Worm (Caenorhabditis elegans) whole organism, L4 larva: ENCODE measurements around the gene W10G11.1.

Experiments
- Y75B8A.6 ChIP-seq: fragments of 200-800 bp; sonication (Bioruptor generic); IDR thresholded peaks from 2 replicates; pipeline ENCODE4 v1.3.6; 2022; ENCODE audit warnings: missing genetic modification reagents, missing genetic modification characterization, missing compliant biosample characterization
- arid-1 ChIP-seq: fragments of 200-800 bp; sonication (Bioruptor generic); conservative IDR thresholded peaks from 2 replicates; pipeline ENCODE4 v1.3.6; 2022; ENCODE audit warnings: missing genetic modification reagents, missing genetic modification characterization, missing compliant biosample characterization
- ceh-28 ChIP-seq: fragments of 150-350 bp; optimal IDR thresholded peaks from 2 replicates; lab custom pipeline; 2014; ENCODE audit warnings: missing biosample characterization, missing genetic modification reagents, missing genetic modification characterization
- daf-12 ChIP-seq: fragments of 150-350 bp; optimal IDR thresholded peaks from 2 replicates; lab custom pipeline; 2014; ENCODE audit warnings: missing biosample characterization, missing genetic modification reagents, missing genetic modification characterization
- daf-16 ChIP-seq, 3 experiments: sonication (generic microtip); optimal IDR thresholded peaks; 2 replicates each; lab custom pipeline; 2016 to 2017; ENCODE audit warnings: missing genetic modification characterization in 3 of 3, missing genetic modification reagents in 3 of 3, mild to moderate bottlenecking in 2 of 3, missing compliant biosample characterization in 2 of 3, missing biosample characterization in 1 of 3, moderate library complexity in 1 of 3
- egl-43 ChIP-seq: fragments of 200-800 bp; sonication (Bioruptor generic); IDR thresholded peaks from 2 replicates; pipeline ENCODE4 v1.3.6; 2022; ENCODE audit warnings: missing genetic modification reagents, missing genetic modification characterization, missing compliant biosample characterization
- fkh-10 ChIP-seq: fragments of 150-350 bp; optimal IDR thresholded peaks from 2 replicates; lab custom pipeline; 2014; ENCODE audit warnings: missing biosample characterization, missing genetic modification reagents, missing genetic modification characterization
- hlh-11 ChIP-seq: fragments of 200-800 bp; sonication (Bioruptor generic); optimal IDR thresholded peaks from 2 replicates; lab custom pipeline; 2018; ENCODE audit warnings: mild to moderate bottlenecking, missing genetic modification characterization, missing compliant biosample characterization
- lin-38 ChIP-seq: fragments of 200-800 bp; sonication (Bioruptor generic); IDR thresholded peaks from 2 replicates; pipeline ENCODE4 v1.3.6; 2022; ENCODE audit warnings: missing genetic modification reagents, missing genetic modification characterization, missing compliant biosample characterization
- nhr-102 ChIP-seq: sonication (generic microtip); optimal IDR thresholded peaks from 2 replicates; lab custom pipeline; 2016; ENCODE audit warnings: mild to moderate bottlenecking, missing genetic modification characterization, moderate library complexity, missing compliant biosample characterization
- nhr-48 ChIP-seq: sonication (generic microtip); optimal IDR thresholded peaks from 2 replicates; lab custom pipeline; 2016; ENCODE audit warnings: mild to moderate bottlenecking, missing genetic modification characterization, missing compliant biosample characterization
- spr-1 ChIP-seq: sonication (generic microtip); optimal IDR thresholded peaks from 2 replicates; lab custom pipeline; 2016; ENCODE audit warnings: mild to moderate bottlenecking, missing genetic modification characterization, missing compliant biosample characterization
- tra-1 ChIP-seq: fragments of 200-800 bp; sonication (Bioruptor generic); IDR thresholded peaks from 2 replicates; pipeline ENCODE4 v1.3.6; 2022; ENCODE audit warnings: missing genetic modification reagents, missing genetic modification characterization, missing compliant biosample characterization

Gene W10G11.1

DNA sequence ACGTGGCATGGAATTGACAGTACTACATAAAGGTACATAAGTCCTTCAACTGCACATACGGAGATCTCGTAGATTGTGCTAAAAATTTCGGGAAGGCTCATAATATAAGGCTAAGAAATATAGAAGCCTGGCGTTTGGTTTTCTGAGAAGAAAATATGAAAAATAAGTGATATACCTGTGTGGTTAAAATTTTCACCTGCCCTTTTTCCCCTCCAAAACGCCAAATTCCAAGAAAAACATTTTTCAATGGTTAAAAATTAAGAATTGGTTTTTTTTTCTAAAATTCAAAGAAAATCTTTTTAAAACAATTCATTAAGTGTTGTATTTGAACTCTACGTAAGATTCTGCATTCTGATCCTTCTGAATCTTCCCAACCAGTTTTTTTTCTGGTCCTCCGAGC lies 45.9 kb downstream of the W10G11.1 start, which contains the start of gene srz-5:
TSS of gene srz-5 (minus strand) at position 101 of the 400 bp plus-strand sequence.
- TF ChIP-seq daf-16 (GFP tag; optimal IDR thresholded peaks at IDR 0.05; lab: Kevin White, UChicago) (no peak), daf-16 (tag; optimal IDR thresholded peaks at IDR 0.05; lab: Kevin White, UChicago) (no peak), Y75B8A.6 (GFP tag; lab: Robert Waterston, UW) (no peak), fkh-10 (GFP tag; lab: Kevin White, UChicago) (no peak), daf-12 (tag; lab: Kevin White, UChicago) (no peak), nhr-48 (tag; lab: Kevin White, UChicago) (no peak), hlh-11 (no peak), arid-1 (GFP tag; lab: Robert Waterston, UW) (no peak), egl-43 (GFP tag; lab: Robert Waterston, UW) (no peak), spr-1 (tag; lab: Kevin White, UChicago) (no peak), nhr-102 (tag; lab: Kevin White, UChicago) (no peak), ceh-28 (tag; lab: Kevin White, UChicago) (no peak)

DNA sequence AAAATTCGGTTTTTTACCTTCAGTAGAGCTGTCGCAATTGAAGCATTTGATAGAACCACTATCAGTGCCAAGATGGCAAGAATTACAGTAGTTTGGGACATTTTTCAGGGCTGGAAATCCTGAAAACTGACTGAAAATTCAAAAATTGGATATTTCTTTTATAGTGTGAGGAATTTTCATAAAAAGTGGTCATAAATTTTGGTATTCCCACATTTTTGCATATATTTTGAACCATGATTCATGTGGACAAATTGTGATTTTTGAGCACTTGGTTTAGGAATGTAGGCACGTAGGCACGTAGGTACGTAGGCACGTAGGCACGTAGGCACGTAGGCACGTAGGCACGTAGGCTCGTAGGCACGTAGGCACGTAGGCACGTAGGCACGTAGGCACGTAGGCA lies 48.3 kb downstream of the W10G11.1 start, which contains the start of gene Y49F6B.19:
TSS of gene Y49F6B.19 (minus strand) at position 101 of the 400 bp plus-strand sequence.
- TF ChIP-seq tra-1 (GFP tag; lab: Robert Waterston, UW) (0 out of 2 replicates have a peak, but pooled peaks have one; percentile 19), lin-38 (GFP tag; lab: Robert Waterston, UW) (no peak)
- TF ChIP-seq, all 104 proteins: peak for 1
